Worm (Caenorhabditis elegans): ENCODE measurements around the gene eri-12.

ce11 chrIV:12160421-12160820 is 3.8 kb downstream of the eri-12 start:
- no peak for TF ChIP-seq dao-5 (tag; optimal IDR thresholded peaks at IDR 0.05)
- TF ChIP-seq him-1 (tag; optimal IDR thresholded peaks at IDR 0.05) = no peak
